ENCODE assay signal across 5 worm cellular contexts in genomic region chrX:4504108-4504668, ce11.
TF ChIP-seq lines count a peak whose summit lies in the region.

dgk-2 (minus strand) TSS chrX:4504388.

TF ChIP-seq in whole organism, L1 larva, 84 proteins besides CTCF, POLR2A, EP300 and RAD21 (continues in another document):
- TF ChIP-seq mdl-1 (tag; optimal IDR thresholded peaks at IDR 0.05; lab: Kevin White, UChicago) (peak in 1 of 2 experiments; percentile 49), alr-1 (tag; optimal IDR thresholded peaks at IDR 0.05; lab: Kevin White, UChicago; ENCODE audit: borderline replicate concordance) (no peak), lin-39 (tag; optimal IDR thresholded peaks at IDR 0.05; lab: Kevin White, UChicago) (no peak), lsy-2 (tag; optimal IDR thresholded peaks at IDR 0.05; lab: Kevin White, UChicago) (no peak), aly-2 (tag; optimal IDR thresholded peaks at IDR 0.05; lab: Kevin White, UChicago) (no peak), rnt-1 (tag; optimal IDR thresholded peaks at IDR 0.05; lab: Kevin White, UChicago) (no peak), tbx-2 (tag; optimal IDR thresholded peaks at IDR 0.05; lab: Kevin White, UChicago) (no peak), blmp-1 (tag; optimal IDR thresholded peaks at IDR 0.05; lab: Kevin White, UChicago) (no peak), nhr-76 (tag; optimal IDR thresholded peaks at IDR 0.05; lab: Kevin White, UChicago) (no peak), ceh-88 (GFP tag; IDR thresholded peaks at IDR 0.05; lab: Robert Waterston, UW) (0 out of 2 replicates have a peak, but pooled peaks have one; percentile 9), nhr-85 (tag; lab: Kevin White, UChicago) (no peak), C34B4.2 (tag; optimal IDR thresholded peaks at IDR 0.05; lab: Kevin White, UChicago) (no peak), xbp-1 (tag; optimal IDR thresholded peaks at IDR 0.05; lab: Kevin White, UChicago) (no peak), fkh-8 (tag; optimal IDR thresholded peaks at IDR 0.05; lab: Kevin White, UChicago) (no peak), Y116A8C.19 (tag; optimal IDR thresholded peaks at IDR 0.05; lab: Kevin White, UChicago; ENCODE audit: borderline replicate concordance) (no peak), lin-14 (GFP tag; optimal IDR thresholded peaks at IDR 0.05; lab: Kevin White, UChicago) (peak; percentile 78), nhr-20 (tag; optimal IDR thresholded peaks at IDR 0.05; lab: Kevin White, UChicago) (no peak), pax-3 (tag; optimal IDR thresholded peaks at IDR 0.05; lab: Kevin White, UChicago) (no peak), nhr-71 (tag; optimal IDR thresholded peaks at IDR 0.05; lab: Kevin White, UChicago) (peak; percentile 12)

TF ChIP-seq in whole organism, L3 larva, 47 proteins besides CTCF, POLR2A, EP300 and RAD21:
- TF ChIP-seq lin-39 (tag; optimal IDR thresholded peaks at IDR 0.05; lab: Kevin White, UChicago): no peak
- TF ChIP-seq nhr-237 (tag; optimal IDR thresholded peaks at IDR 0.05; lab: Kevin White, UChicago): no peak
- no peak for TF ChIP-seq nhr-11 (tag; optimal IDR thresholded peaks at IDR 0.05; lab: Kevin White, UChicago)
- TF ChIP-seq ceh-28 (tag; optimal IDR thresholded peaks at IDR 0.05; lab: Kevin White, UChicago): no peak
- TF ChIP-seq fkh-2 (tag; optimal IDR thresholded peaks at IDR 0.05; lab: Kevin White, UChicago): no peak
- TF ChIP-seq elt-2 (tag; optimal IDR thresholded peaks at IDR 0.05; lab: Kevin White, UChicago): no peak
- TF ChIP-seq ama-1 (optimal IDR thresholded peaks at IDR 0.05; lab: Kevin White, UChicago): peak; percentile 35
- no peak for TF ChIP-seq nhr-28 (tag; optimal IDR thresholded peaks at IDR 0.05; lab: Kevin White, UChicago)
- TF ChIP-seq unc-62 (GFP tag; optimal IDR thresholded peaks at IDR 0.05; lab: Kevin White, UChicago): no peak
- peak; percentile 32 for TF ChIP-seq nfya-1 (tag; optimal IDR thresholded peaks at IDR 0.05; lab: Kevin White, UChicago; ENCODE audit: insufficient read depth)
- peak; percentile 65 for TF ChIP-seq hmg-11 (tag; optimal IDR thresholded peaks at IDR 0.05; lab: Kevin White, UChicago)
- TF ChIP-seq egl-5 (tag; optimal IDR thresholded peaks at IDR 0.05; lab: Kevin White, UChicago): no peak
- no peak for TF ChIP-seq elt-3 (tag; optimal IDR thresholded peaks at IDR 0.05; lab: Kevin White, UChicago)
- TF ChIP-seq ceh-9 (tag; optimal IDR thresholded peaks at IDR 0.05; lab: Kevin White, UChicago): no peak
- TF ChIP-seq pha-4 (tag; optimal IDR thresholded peaks at IDR 0.05; lab: Kevin White, UChicago): peak; percentile 61

TF ChIP-seq in whole organism, early embryonic, 17 proteins besides CTCF, POLR2A, EP300 and RAD21:
- TF ChIP-seq tra-4 (tag; optimal IDR thresholded peaks at IDR 0.05; lab: Kevin White, UChicago) (no peak), flt-1 (GFP tag; IDR thresholded peaks at IDR 0.05; lab: Robert Waterston, UW) (no peak), tbx-11 (GFP tag; IDR thresholded peaks at IDR 0.05; lab: Robert Waterston, UW) (no peak), aly-1 (tag; optimal IDR thresholded peaks at IDR 0.05; lab: Kevin White, UChicago) (no peak), hmbx-1 (tag; optimal IDR thresholded peaks at IDR 0.05; lab: Kevin White, UChicago) (no peak), ets-7 (tag; optimal IDR thresholded peaks at IDR 0.05; lab: Kevin White, UChicago) (no peak), tbx-37 (GFP tag; conservative IDR thresholded peaks at IDR 0.05; lab: Robert Waterston, UW) (no peak), scrt-1 (GFP tag; IDR thresholded peaks at IDR 0.05; lab: Robert Waterston, UW) (no peak), B0310.2 (tag; optimal IDR thresholded peaks at IDR 0.05; lab: Kevin White, UChicago) (no peak), hmg-4 (GFP tag; optimal IDR thresholded peaks at IDR 0.05; lab: Kevin White, UChicago) (peak; percentile 25), F13C5.2 (tag; optimal IDR thresholded peaks at IDR 0.05; lab: Kevin White, UChicago) (peak; percentile 49), sea-1 (GFP tag; conservative IDR thresholded peaks at IDR 0.05; lab: Robert Waterston, UW) (peak; percentile 51; the same call in 1 of the 2 replicates), ama-1 (optimal IDR thresholded peaks at IDR 0.05; lab: Kevin White, UChicago) (no peak), ceh-13 (GFP tag; optimal IDR thresholded peaks at IDR 0.05; lab: Kevin White, UChicago) (no peak), hnd-1 (tag; optimal IDR thresholded peaks at IDR 0.05; lab: Kevin White, UChicago) (no peak), ceh-36 (tag; optimal IDR thresholded peaks at IDR 0.05; lab: Kevin White, UChicago) (no peak), pes-1 (GFP tag; IDR thresholded peaks at IDR 0.05; lab: Robert Waterston, UW) (no peak)
TF ChIP-seq in whole organism, early embryonic: peak in this region for 3.

TF ChIP-seq in whole organism, midembryonic, 9 proteins besides CTCF, POLR2A, EP300 and RAD21:
- TF ChIP-seq ref-1 (GFP tag; conservative IDR thresholded peaks at IDR 0.05; lab: Robert Waterston, UW) (no peak), flt-1 (GFP tag; IDR thresholded peaks at IDR 0.05; lab: Robert Waterston, UW) (0 out of 2 replicates have a peak, but pooled peaks have one; percentile 49), tab-1 (GFP tag; IDR thresholded peaks at IDR 0.05; lab: Robert Waterston, UW) (no peak), med-1 (GFP tag; optimal IDR thresholded peaks at IDR 0.05; lab: Kevin White, UChicago; ENCODE audit: insufficient read depth) (no peak), klf-2 (GFP tag; conservative IDR thresholded peaks at IDR 0.05; lab: Robert Waterston, UW) (no peak)

TF ChIP-seq in whole organism, young adult, 124 proteins besides CTCF, POLR2A, EP300 and RAD21:
- TF ChIP-seq nhr-27 (tag; optimal IDR thresholded peaks at IDR 0.05; lab: Kevin White, UChicago) (no peak), snpc-1.1 (tag; optimal IDR thresholded peaks at IDR 0.05; lab: Kevin White, UChicago; ENCODE audit: insufficient read depth) (no peak), pha-4 (tag; optimal IDR thresholded peaks at IDR 0.05; lab: Kevin White, UChicago) (no peak), K12H6.12 (tag; optimal IDR thresholded peaks at IDR 0.05; lab: Kevin White, UChicago) (peak; percentile 4), zfh-2 (GFP tag; conservative IDR thresholded peaks at IDR 0.05; lab: Robert Waterston, UW) (no peak), ztf-26 (tag; optimal IDR thresholded peaks at IDR 0.05; lab: Kevin White, UChicago) (no peak), mcd-1 (GFP tag; IDR thresholded peaks at IDR 0.05; lab: Robert Waterston, UW) (no peak), ztf-6 (GFP tag; IDR thresholded peaks at IDR 0.05; lab: Robert Waterston, UW) (no peak), ztf-28 (GFP tag; IDR thresholded peaks at IDR 0.05; lab: Robert Waterston, UW) (no peak), unc-62 (GFP tag; optimal IDR thresholded peaks at IDR 0.05; lab: Kevin White, UChicago) (no peak), sptf-2 (GFP tag; optimal IDR thresholded peaks at IDR 0.05; lab: Kevin White, UChicago) (no peak), T26A5.8 (tag; optimal IDR thresholded peaks at IDR 0.05; lab: Kevin White, UChicago) (no peak), ceh-91 (GFP tag; IDR thresholded peaks at IDR 0.05; lab: Robert Waterston, UW) (no peak), ztf-18 (tag; optimal IDR thresholded peaks at IDR 0.05; lab: Kevin White, UChicago) (no peak), cebp-1 (GFP tag; IDR thresholded peaks at IDR 0.05; lab: Robert Waterston, UW) (no peak), cebp-1 (tag; optimal IDR thresholded peaks at IDR 0.05; lab: Kevin White, UChicago) (peak; percentile 47), ceh-79 (tag; optimal IDR thresholded peaks at IDR 0.05; lab: Kevin White, UChicago) (no peak)
TF ChIP-seq in whole organism, young adult: peak in this region for 2.
